Worm (Caenorhabditis elegans): ENCODE data around the gene let-721.
A peak's percentile ranks its signal among the peaks of the same experiment; 100 is the strongest.

DNA sequence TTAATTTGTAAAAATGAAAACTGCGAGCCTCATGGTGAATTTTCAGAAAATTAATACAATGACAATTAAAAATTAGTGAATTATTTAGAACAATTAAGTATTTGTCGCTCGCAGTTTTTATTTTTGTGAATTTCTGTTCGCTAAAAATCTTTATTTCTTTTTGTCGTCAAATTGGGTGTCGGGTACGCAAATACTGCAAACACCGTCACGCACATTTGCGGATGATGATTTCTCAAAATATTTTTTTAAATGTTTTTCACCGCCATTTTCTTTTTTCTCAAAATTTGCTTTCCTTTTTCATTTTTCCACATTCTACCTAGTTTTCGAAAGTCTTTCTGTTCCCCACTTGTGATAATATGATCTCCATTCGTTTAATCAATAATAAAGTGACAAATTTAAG, 42.2 kb upstream of the let-721 start:
- TF ChIP-seq elt-2 (tag; optimal IDR thresholded peaks at IDR 0.05) (no peak), ceh-63 (GFP tag; optimal IDR thresholded peaks at IDR 0.05) (no peak), fkh-10 (GFP tag; optimal IDR thresholded peaks at IDR 0.05) (no peak), unc-62 (GFP tag; optimal IDR thresholded peaks at IDR 0.05) (no peak), Y116A8C.19 (tag; optimal IDR thresholded peaks at IDR 0.05; ENCODE audit: borderline replicate concordance) (no peak), nhr-237 (tag; optimal IDR thresholded peaks at IDR 0.05) (no peak), skn-1 (tag; optimal IDR thresholded peaks at IDR 0.05) (peak; percentile 98), nhr-76 (tag; optimal IDR thresholded peaks at IDR 0.05) (no peak), lin-35 (GFP tag; optimal IDR thresholded peaks at IDR 0.05) (peak; percentile 54 to 64)

All from whole organism, L1 larva.